Fruit fly (Drosophila melanogaster) whole organism, pupa: ENCODE measurements around the gene wds.
A peak's percentile ranks its signal among the peaks of the same experiment; 100 is the strongest.

Source experiments
- CG10348 ChIP-seq: fragments of 200-800 bp; sonication (Bioruptor generic); IDR thresholded peaks from 2 replicates; pipeline ENCODE4 v1.3.6; 2022; ENCODE audit warnings: missing biosample characterization, missing genetic modification characterization
- CG12605 ChIP-seq: fragments of 200-800 bp; sonication (Bioruptor generic); IDR thresholded peaks from 2 replicates; pipeline ENCODE4 v1.3.6; 2022; ENCODE audit warnings: missing biosample characterization, missing genetic modification characterization
- CG13204 ChIP-seq: fragments of 200-800 bp; sonication (Bioruptor generic); optimal IDR thresholded peaks from 2 replicates; lab custom pipeline; 2018; ENCODE audit warnings: missing biosample characterization, mild to moderate bottlenecking, missing genetic modification characterization, moderate library complexity
- CG14655 ChIP-seq: fragments of 200-800 bp; sonication (Bioruptor generic); optimal IDR thresholded peaks from 3 replicates; lab custom pipeline; 2017; ENCODE audit warnings: mild to moderate bottlenecking, missing biosample characterization, missing genetic modification reagents, missing genetic modification characterization
- CG15710 ChIP-seq: fragments of 200-800 bp; sonication (Bioruptor generic); optimal IDR thresholded peaks from 2 replicates; lab custom pipeline; 2018; ENCODE audit warnings: missing biosample characterization, mild to moderate bottlenecking, missing genetic modification characterization, moderate library complexity
- CG17806 ChIP-seq: fragments of 200-800 bp; sonication (Bioruptor generic); optimal IDR thresholded peaks from 2 replicates; lab custom pipeline; 2018; ENCODE audit warnings: missing biosample characterization, mild to moderate bottlenecking, missing genetic modification characterization, moderate library complexity
- CG32121 ChIP-seq: fragments of 200-800 bp; sonication (Bioruptor generic); IDR thresholded peaks from 2 replicates; pipeline ENCODE4 v1.3.6; 2022; ENCODE audit warnings: missing biosample characterization, missing genetic modification characterization
- CG34367 ChIP-seq: fragments of 200-800 bp; sonication (Bioruptor generic); optimal IDR thresholded peaks from 2 replicates; lab custom pipeline; 2018; ENCODE audit warnings: missing biosample characterization, mild to moderate bottlenecking, missing genetic modification characterization
- CG8159 ChIP-seq: fragments of 200-800 bp; sonication (Bioruptor generic); optimal IDR thresholded peaks from 3 replicates; lab custom pipeline; 2018; ENCODE audit warnings: missing biosample characterization, mild to moderate bottlenecking, missing genetic modification characterization, moderate library complexity
- CG8301 ChIP-seq: fragments of 200-800 bp; sonication (Bioruptor generic); optimal IDR thresholded peaks from 2 replicates; lab custom pipeline; 2018; ENCODE audit warnings: missing biosample characterization, mild to moderate bottlenecking, missing genetic modification characterization
- CG9948 ChIP-seq: fragments of 200-800 bp; sonication (Bioruptor generic); optimal IDR thresholded peaks from 2 replicates; lab custom pipeline; 2018; ENCODE audit warnings: missing biosample characterization, mild to moderate bottlenecking, missing genetic modification characterization, moderate library complexity
- D1 ChIP-seq: fragments of 200-800 bp; sonication (Bioruptor generic); optimal IDR thresholded peaks from 2 replicates; lab custom pipeline; 2018; ENCODE audit warnings: missing biosample characterization, mild to moderate bottlenecking, missing genetic modification characterization, moderate library complexity
- EcR ChIP-seq: fragments of 200-800 bp; sonication (Bioruptor generic); optimal IDR thresholded peaks from 3 replicates; lab custom pipeline; 2019; ENCODE audit warnings: missing biosample characterization, missing genetic modification characterization, mild to moderate bottlenecking, moderate library complexity, missing genetic modification reagents
- Ets98B ChIP-seq: fragments of 200-800 bp; sonication (Bioruptor generic); IDR thresholded peaks from 2 replicates; pipeline ENCODE4 v1.3.6; 2022; ENCODE audit warnings: missing biosample characterization, missing genetic modification characterization
- Pif1A ChIP-seq: fragments of 200-800 bp; sonication (Bioruptor generic); optimal IDR thresholded peaks from 3 replicates; lab custom pipeline; 2016; ENCODE audit warnings: missing biosample characterization, missing genetic modification characterization
- Pif1B ChIP-seq: fragments of 200-800 bp; sonication (Bioruptor generic); optimal IDR thresholded peaks from 3 replicates; lab custom pipeline; 2016; ENCODE audit warnings: missing biosample characterization, missing genetic modification characterization
- Snoo ChIP-seq: fragments of 200-800 bp; sonication (Bioruptor generic); optimal IDR thresholded peaks from 3 replicates; lab custom pipeline; 2017; ENCODE audit warnings: missing biosample characterization, mild to moderate bottlenecking, missing genetic modification characterization, inconsistent platforms
- fd96Ca ChIP-seq: fragments of 200-800 bp; sonication (Bioruptor generic); IDR thresholded peaks from 3 replicates; pipeline ENCODE4 v1.3.6; 2022; ENCODE audit warnings: missing biosample characterization, missing genetic modification characterization
- gl ChIP-seq: fragments of 200-800 bp; sonication (Bioruptor generic); optimal IDR thresholded peaks from 2 replicates; lab custom pipeline; 2018; ENCODE audit warnings: missing biosample characterization, mild to moderate bottlenecking, missing genetic modification characterization
- rn ChIP-seq: fragments of 200-800 bp; sonication (Bioruptor generic); IDR thresholded peaks from 2 replicates; pipeline ENCODE4 v1.3.6; 2022; ENCODE audit warnings: missing biosample characterization, missing genetic modification characterization

wds gene

DNA sequence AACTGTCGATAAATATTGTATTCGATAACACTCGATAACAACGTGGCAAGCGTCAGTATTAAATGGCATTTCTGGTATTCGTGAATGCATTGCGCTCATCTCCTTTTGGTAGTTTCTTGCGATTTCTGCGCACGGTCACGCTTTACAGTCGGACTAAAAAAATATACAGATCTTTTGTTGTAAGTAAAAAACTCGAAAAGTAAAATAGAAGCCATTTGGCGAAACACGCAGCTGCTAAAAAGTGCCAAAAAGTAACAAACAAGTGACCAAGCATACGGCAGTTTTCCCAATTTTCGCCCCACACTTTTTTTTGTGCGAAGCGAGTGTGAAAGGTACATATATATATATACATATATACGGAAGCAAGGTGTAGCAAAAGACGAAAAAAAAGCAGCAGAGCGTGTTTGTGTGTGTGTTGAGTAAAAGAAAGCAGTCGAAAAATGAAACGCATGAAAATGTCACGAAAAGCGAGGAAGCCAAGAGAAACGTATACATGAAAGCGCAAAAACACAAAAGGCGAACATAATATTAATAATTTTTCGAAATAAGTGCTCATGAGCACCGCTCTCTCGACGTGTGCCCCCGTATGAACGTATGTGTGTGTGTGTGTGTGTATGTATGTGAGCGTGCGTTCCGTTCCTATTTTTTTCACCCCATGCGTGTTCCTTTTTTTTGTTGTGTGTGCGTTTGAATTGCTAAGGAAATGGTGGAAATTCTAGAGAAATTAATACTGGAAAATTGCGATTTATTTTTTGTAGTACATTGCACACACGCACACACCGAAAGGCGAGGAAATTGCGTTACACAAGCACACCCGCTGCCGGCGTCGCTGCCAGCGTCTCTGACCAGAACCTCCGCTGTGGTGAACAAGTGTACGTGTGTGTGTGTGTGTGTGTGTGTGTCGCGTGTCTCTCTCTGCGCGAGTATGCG lies 48.3 kb downstream of the wds start, which contains the start of gene sgg:
TSS of gene sgg (plus strand) at position 106 of the 930 bp plus-strand sequence.
- TF ChIP-seq EcR (GFP tag; lab: Kevin White, UChicago) (no peak), CG32121 (no peak), CG8159 (no peak)

DNA sequence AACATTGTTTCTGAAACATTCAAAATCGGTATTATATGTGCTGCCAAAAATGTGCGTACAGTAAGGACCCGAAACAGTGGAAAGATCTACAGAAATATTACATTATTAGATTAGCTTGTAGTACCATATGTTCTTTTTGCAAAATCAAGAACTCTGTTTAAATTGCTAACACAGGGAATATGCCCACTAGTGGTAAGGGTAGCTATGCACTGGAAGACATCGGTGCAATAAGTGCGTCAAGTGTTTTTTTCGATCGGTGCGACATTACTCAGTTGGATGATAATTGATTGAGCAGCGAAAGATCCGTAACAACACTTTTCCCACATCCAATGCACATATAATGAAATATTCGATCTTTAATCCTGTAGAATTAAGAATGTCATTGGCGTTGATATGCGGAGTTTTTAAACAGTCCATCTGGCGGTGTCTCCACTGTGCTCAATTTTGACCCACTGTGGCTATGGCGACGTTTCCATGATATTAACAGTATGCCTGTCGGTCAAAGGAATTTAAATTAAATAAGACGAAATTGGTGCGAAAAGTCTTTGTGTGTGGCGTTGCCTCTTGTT lies 49.4 kb downstream of the wds start:
- TF ChIP-seq Pif1A (GFP tag; lab: Kevin White, UChicago), result no peak
- TF ChIP-seq CG8301, result peak; percentile 25
- TF ChIP-seq Pif1B (GFP tag; lab: Kevin White, UChicago), result no peak
- TF ChIP-seq Ets98B (GFP tag; lab: Robert Waterston, UW), result 0 out of 2 replicates have a peak, but pooled peaks have one; percentile 15
- no peak for TF ChIP-seq CG32121
- no peak for TF ChIP-seq CG8159
- TF ChIP-seq EcR (GFP tag; lab: Kevin White, UChicago), result no peak
- TF ChIP-seq CG10348 (GFP tag; lab: Robert Waterston, UW), result no peak
- TF ChIP-seq Snoo, result no peak
- no peak for TF ChIP-seq CG17806 (tag; lab: Kevin White, UChicago)
- peak; percentile 17 for TF ChIP-seq CG15710 (tag; lab: Kevin White, UChicago)
- TF ChIP-seq fd96Ca (GFP tag; lab: Robert Waterston, UW), result 0 out of 3 replicates have a peak, but pooled peaks have one; percentile 26

DNA sequence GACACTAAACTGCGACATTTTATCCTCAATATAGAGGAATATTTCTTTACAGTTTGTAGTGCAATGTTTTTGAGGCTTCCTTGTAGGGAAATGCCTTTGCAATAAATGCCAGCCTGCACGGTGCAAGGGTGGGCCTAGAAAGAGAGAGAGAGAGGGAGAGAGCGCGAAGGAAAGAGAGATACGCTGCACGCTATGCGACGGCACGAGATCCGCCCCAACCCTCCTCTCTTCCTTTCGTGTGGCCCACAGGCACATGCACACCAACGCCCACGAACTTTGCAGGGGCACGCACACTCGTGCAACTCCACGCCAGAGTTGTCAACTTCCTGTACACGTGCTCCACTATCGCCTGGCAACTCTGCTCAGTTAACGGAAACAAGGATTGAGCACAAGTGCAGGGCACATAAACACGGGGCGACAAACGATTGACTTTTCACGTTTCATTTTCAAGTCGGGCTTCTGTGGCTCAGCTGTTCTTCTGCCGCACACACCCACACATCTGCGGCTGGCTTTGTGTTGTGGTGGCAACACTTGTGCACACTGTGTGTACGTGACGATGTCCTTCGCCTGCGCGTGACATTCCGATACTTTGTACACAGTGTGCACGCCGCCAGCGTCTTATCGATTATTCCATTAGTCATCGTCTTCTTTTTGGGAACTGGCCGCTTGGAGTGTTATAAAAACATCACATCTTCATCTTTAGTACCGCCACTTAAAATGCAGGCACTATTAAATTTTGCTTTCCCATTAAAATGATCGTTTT lies 50.4 kb downstream of the wds start:
- TF ChIP-seq CG12605 (GFP tag; lab: Robert Waterston, UW) (no peak), CG17806 (tag; lab: Kevin White, UChicago) (no peak), CG13204 (GFP tag; lab: Kevin White, UChicago) (peak; percentile 1), fd96Ca (GFP tag; lab: Robert Waterston, UW) (peak; percentile 33; the same call in 1 of the 3 replicates)
- TF ChIP-seq, all 21 proteins: peak for 2

DNA sequence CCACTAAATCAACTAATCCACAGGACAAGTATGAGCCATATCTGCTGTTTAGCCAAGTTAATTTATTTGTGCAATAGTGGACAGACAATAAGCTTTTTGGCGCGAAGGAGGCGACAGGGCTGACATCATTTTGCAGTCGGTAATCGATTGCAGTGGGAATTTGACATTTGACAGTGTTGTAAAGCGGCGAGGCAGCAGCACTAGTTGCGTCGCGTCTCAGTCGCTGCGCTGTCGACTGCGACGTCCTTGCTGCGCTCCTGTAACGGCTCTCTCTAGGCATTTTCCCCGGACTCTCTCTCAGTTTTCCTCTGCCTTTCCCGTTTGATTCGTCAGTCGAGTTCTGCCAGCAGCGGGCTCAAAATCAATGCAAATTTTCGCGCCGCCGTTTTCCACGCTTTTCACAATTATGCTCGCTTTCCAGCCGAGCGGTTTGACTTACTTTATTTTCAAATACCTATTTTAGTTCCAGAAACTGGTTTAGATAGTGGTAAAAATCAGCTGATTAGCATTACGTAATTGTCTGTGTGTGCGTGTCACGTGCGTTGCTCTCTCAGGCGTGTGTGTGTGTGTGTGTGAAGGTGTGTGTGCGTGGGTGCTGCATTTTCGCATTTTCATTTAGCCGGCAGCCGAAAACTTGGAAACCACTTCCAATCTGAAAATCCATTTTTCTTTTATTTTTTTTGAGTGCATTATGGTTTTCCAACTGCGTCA lies 51.2 kb downstream of the wds start:
- TF ChIP-seq CG14655 (GFP tag; lab: Kevin White, UChicago), result no peak
- no peak for TF ChIP-seq CG32121
- no peak for TF ChIP-seq D1 (tag; lab: Kevin White, UChicago)
- no peak for TF ChIP-seq Ets98B (GFP tag; lab: Robert Waterston, UW)
- TF ChIP-seq CG34367 (tag; lab: Kevin White, UChicago), result no peak
- TF ChIP-seq EcR (GFP tag; lab: Kevin White, UChicago), result no peak
- no peak for TF ChIP-seq Snoo
- no peak for TF ChIP-seq Pif1A (GFP tag; lab: Kevin White, UChicago)
- TF ChIP-seq CG12605 (GFP tag; lab: Robert Waterston, UW), result no peak
- TF ChIP-seq CG8159, result no peak
- no peak for TF ChIP-seq rn (GFP tag; lab: Robert Waterston, UW)
- TF ChIP-seq Pif1B (GFP tag; lab: Kevin White, UChicago), result no peak
- no peak for TF ChIP-seq CG13204 (GFP tag; lab: Kevin White, UChicago)
- TF ChIP-seq CG9948 (tag; lab: Kevin White, UChicago), result no peak
- no peak for TF ChIP-seq fd96Ca (GFP tag; lab: Robert Waterston, UW)
- TF ChIP-seq CG10348 (GFP tag; lab: Robert Waterston, UW), result no peak
- no peak for TF ChIP-seq CG17806 (tag; lab: Kevin White, UChicago)
- TF ChIP-seq CG15710 (tag; lab: Kevin White, UChicago), result no peak
- no peak for TF ChIP-seq gl
